Fruit fly (Drosophila melanogaster): ENCODE results near the gene CG32669.

CG32669 gene

dm6 chrX:10822678-10823440, 22.0 kb downstream of the CG32669 start (continued):
- TF ChIP-seq fd3F (GFP tag; optimal IDR thresholded peaks at IDR 0.05) (peak; percentile 31), CG8359 (GFP tag; optimal IDR thresholded peaks at IDR 0.05; ENCODE audit: borderline replicate concordance) (peak; percentile 16), CG7839 (tag; optimal IDR thresholded peaks at IDR 0.05) (peak; percentile 76), prd (optimal IDR thresholded peaks at IDR 0.05) (no peak), prd (GFP tag; IDR thresholded peaks at IDR 0.05) (peak; percentile 82), CG14710 (tag; optimal IDR thresholded peaks at IDR 0.05) (peak; percentile 90), kni (GFP tag; optimal IDR thresholded peaks at IDR 0.05) (peak; percentile 89), Hmr (GFP tag; optimal IDR thresholded peaks at IDR 0.05) (peak; percentile 72), CG31224 (GFP tag; IDR thresholded peaks at IDR 0.05) (no peak), slp2 (GFP tag; optimal IDR thresholded peaks at IDR 0.05) (no peak), Nf-YB (GFP tag; optimal IDR thresholded peaks at IDR 0.05) (peak; percentile 74), CTCF (GFP tag; optimal IDR thresholded peaks at IDR 0.05) (no peak), tup (GFP tag; optimal IDR thresholded peaks at IDR 0.05) (no peak), ara (GFP tag; IDR thresholded peaks at IDR 0.05) (peak; percentile 31; the same call in 1 of the 2 replicates), trh (GFP tag; optimal IDR thresholded peaks at IDR 0.05) (no peak), Doc2 (GFP tag; IDR thresholded peaks at IDR 0.05) (no peak), al (GFP tag; IDR thresholded peaks at IDR 0.05) (no peak), CG4328 (GFP tag; optimal IDR thresholded peaks at IDR 0.05) (peak; percentile 53), CG4854 (GFP tag; optimal IDR thresholded peaks at IDR 0.05) (peak; percentile 51), lbe (GFP tag; optimal IDR thresholded peaks at IDR 0.05) (no peak), Dp (GFP tag; optimal IDR thresholded peaks at IDR 0.05) (no peak), ato (GFP tag; IDR thresholded peaks at IDR 0.05; ENCODE audit: partially characterized antibody) (no peak), gcm2 (GFP tag; optimal IDR thresholded peaks at IDR 0.05) (no peak), CG3407 (GFP tag; optimal IDR thresholded peaks at IDR 0.05) (peak; percentile 44), Max (GFP tag; optimal IDR thresholded peaks at IDR 0.05) (peak; percentile 30), ap (GFP tag; IDR thresholded peaks at IDR 0.05) (peak; percentile 41; the same call in 1 of the 2 replicates), ken (GFP tag; IDR thresholded peaks at IDR 0.05) (no peak; the same call in 2 of the 3 replicates), Hr39 (optimal IDR thresholded peaks at IDR 0.05) (no peak), CG3281 (GFP tag; optimal IDR thresholded peaks at IDR 0.05) (peak; percentile 63), D (optimal IDR thresholded peaks at IDR 0.05) (no peak), D (GFP tag; optimal IDR thresholded peaks at IDR 0.05) (peak; percentile 76), ssp (GFP tag; IDR thresholded peaks at IDR 0.05) (no peak), cas (GFP tag; IDR thresholded peaks at IDR 0.05) (no peak), dan (GFP tag; IDR thresholded peaks at IDR 0.05) (no peak; the same call in 1 of the 2 replicates), CG8290 (GFP tag; optimal IDR thresholded peaks at IDR 0.05) (no peak), CG8290 (tag; optimal IDR thresholded peaks at IDR 0.05) (peak; percentile 9 to 24), CG1792 (GFP tag; optimal IDR thresholded peaks at IDR 0.05) (no peak), Dek (tag; optimal IDR thresholded peaks at IDR 0.05) (peak; percentile 51), CG6765 (GFP tag; optimal IDR thresholded peaks at IDR 0.05) (peak; percentile 27), CG12299 (tag; optimal IDR thresholded peaks at IDR 0.05) (peak; percentile 47), pum (GFP tag; optimal IDR thresholded peaks at IDR 0.05) (peak; percentile 16), Jarid2 (GFP tag; optimal IDR thresholded peaks at IDR 0.05) (peak; percentile 27), Deaf1 (tag; optimal IDR thresholded peaks at IDR 0.05) (peak; percentile 27), CG9609 (GFP tag; optimal IDR thresholded peaks at IDR 0.05) (peak; percentile 8), so (GFP tag; IDR thresholded peaks at IDR 0.05) (peak; percentile 34; the same call in 1 of the 3 replicates), D19B (GFP tag; optimal IDR thresholded peaks at IDR 0.05) (no peak), CG3163 (GFP tag; optimal IDR thresholded peaks at IDR 0.05) (no peak), lmd (GFP tag; IDR thresholded peaks at IDR 0.05) (peak; percentile 65), ab (GFP tag; optimal IDR thresholded peaks at IDR 0.05) (no peak), gcm (GFP tag; optimal IDR thresholded peaks at IDR 0.05) (peak; percentile 66), fd102C (GFP tag; optimal IDR thresholded peaks at IDR 0.05) (peak; percentile 85)

All from whole organism, embryonic.